Worm (Caenorhabditis elegans) whole organism, L4 larva: Measurements from ENCODE around the gene W08F4.1.

ENCODE experiments used
- F44E2.7 ChIP-seq: fragments of 200-800 bp; sonication (Bioruptor generic); IDR thresholded peaks from 2 replicates; pipeline ENCODE4 v2.1.2; 2022; ENCODE audit warnings: missing genetic modification characterization, missing compliant biosample characterization
- Y75B8A.6 ChIP-seq: fragments of 200-800 bp; sonication (Bioruptor generic); IDR thresholded peaks from 2 replicates; pipeline ENCODE4 v1.3.6; 2022; ENCODE audit warnings: missing genetic modification reagents, missing genetic modification characterization, missing compliant biosample characterization
- aha-1 ChIP-seq: fragments of 150-350 bp; peaks from one replicate; lab custom pipeline; 2014; ENCODE audit warnings: missing biosample characterization, missing genetic modification characterization
- aly-2 ChIP-seq: sonication (generic microtip); optimal IDR thresholded peaks from 2 replicates; lab custom pipeline; 2018; ENCODE audit warnings: missing biosample characterization, missing genetic modification characterization
- lin-39 ChIP-seq: fragments of 150-350 bp; optimal IDR thresholded peaks from 2 replicates; lab custom pipeline; 2014; ENCODE audit warnings: missing biosample characterization, missing genetic modification reagents, missing genetic modification characterization
- madf-5 ChIP-seq, 2 experiments: fragments of 200-800 bp; sonication (Bioruptor generic); IDR thresholded peaks; 2 replicates each; pipeline ENCODE4 v1.3.6; 2022; ENCODE audit warnings: missing compliant biosample characterization in 2 of 2, missing genetic modification characterization in 2 of 2
- nhr-25 ChIP-seq: sonication (generic microtip); optimal IDR thresholded peaks from 2 replicates; lab custom pipeline; 2017; ENCODE audit warnings: missing genetic modification characterization, mild to moderate bottlenecking, missing compliant biosample characterization, antibody characterized with exemption, moderate library complexity, borderline replicate concordance; ENCODE audit not compliant: insufficient read depth
- snpc-4 ChIP-seq: fragments of 150-350 bp; optimal IDR thresholded peaks from 2 replicates; lab custom pipeline; 2014; ENCODE audit warnings: missing biosample characterization, missing genetic modification characterization
- ztf-11 ChIP-seq: fragments of 150-350 bp; optimal IDR thresholded peaks from 2 replicates; lab custom pipeline; 2014; ENCODE audit warnings: missing biosample characterization, missing genetic modification characterization

ce11 chrII:549501-549900 lies 43.8 kb upstream of the W08F4.1 start:
- TF ChIP-seq madf-5 (GFP tag; IDR thresholded peaks at IDR 0.05; lab: Robert Waterston, UW) (no peak), snpc-4 (tag; lab: Kevin White, UChicago) (no peak), Y75B8A.6 (no peak), aly-2 (tag; lab: Kevin White, UChicago) (no peak), nhr-25 (tag; lab: Kevin White, UChicago) (no peak), ztf-11 (tag; lab: Kevin White, UChicago) (no peak), lin-39 (tag; lab: Kevin White, UChicago) (no peak), F44E2.7 (no peak), aha-1 (no peak)
